Worm (Caenorhabditis elegans) whole organism, L4/young adult: ENCODE data around the gene K05F1.6.

Experiments used
- W03F9.2 ChIP-seq: fragments of 150-350 bp; optimal IDR thresholded peaks from 2 replicates; lab custom pipeline; 2014; ENCODE audit warnings: missing biosample characterization, missing genetic modification characterization
- dao-5 ChIP-seq: sonication (generic microtip); optimal IDR thresholded peaks from 2 replicates; lab custom pipeline; 2016; ENCODE audit warnings: missing genotype, missing genetic modification characterization, moderate library complexity, missing compliant biosample characterization
- him-1 ChIP-seq: sonication (generic microtip); optimal IDR thresholded peaks from 2 replicates; lab custom pipeline; 2016; ENCODE audit warnings: missing genotype, missing genetic modification reagents, missing genetic modification characterization, missing compliant biosample characterization

- TF ChIP-seq dao-5 (tag; lab: Kevin White, UChicago) = no peak
- TF ChIP-seq W03F9.2 (tag; lab: Kevin White, UChicago) = no peak
- no peak for TF ChIP-seq him-1 (tag; lab: Kevin White, UChicago)
Observed at ce11 chrII:5831373-5831772, 49.1 kb downstream of the K05F1.6 start.
